Worm (Caenorhabditis elegans) whole organism, late embryonic: ENCODE measurements around the gene EEED8.4.

Experiments used
- C08G9.2 ChIP-seq: sonication (generic microtip); optimal IDR thresholded peaks from 2 replicates; lab custom pipeline; 2016; ENCODE audit warnings: mild to moderate bottlenecking, missing genetic modification characterization, moderate library complexity, missing compliant biosample characterization
- C38D4.7 ChIP-seq: fragments of 200-800 bp; sonication (Bioruptor generic); optimal IDR thresholded peaks from 2 replicates; lab custom pipeline; 2018; ENCODE audit warnings: mild to moderate bottlenecking, missing genetic modification characterization, moderate library complexity, missing compliant biosample characterization
- K09A11.1 ChIP-seq: sonication (generic microtip); optimal IDR thresholded peaks from 2 replicates; lab custom pipeline; 2017; ENCODE audit warnings: antibody characterized with exemption, mild to moderate bottlenecking, missing genetic modification characterization, missing compliant biosample characterization; ENCODE audit not compliant: insufficient read depth
- Y22D7AL.16 ChIP-seq: sonication (generic microtip); optimal IDR thresholded peaks from 2 replicates; lab custom pipeline; 2016; ENCODE audit warnings: missing genetic modification characterization, missing compliant biosample characterization
- ceh-14 ChIP-seq: sonication (generic microtip); optimal IDR thresholded peaks from 2 replicates; lab custom pipeline; 2016; ENCODE audit warnings: missing genotype, missing genetic modification characterization, missing compliant biosample characterization
- ceh-19 ChIP-seq: fragments of 200-800 bp; sonication (Bioruptor generic); optimal IDR thresholded peaks from 2 replicates; lab custom pipeline; 2018; ENCODE audit warnings: mild to moderate bottlenecking, missing genetic modification characterization, missing compliant biosample characterization
- ceh-24 ChIP-seq: sonication (generic microtip); optimal IDR thresholded peaks from 2 replicates; lab custom pipeline; 2016; ENCODE audit warnings: mild to moderate bottlenecking, missing genetic modification characterization, missing compliant biosample characterization
- ceh-31 ChIP-seq: sonication (generic microtip); optimal IDR thresholded peaks from 2 replicates; lab custom pipeline; 2016; ENCODE audit warnings: missing genetic modification characterization, missing compliant biosample characterization
- ceh-34 ChIP-seq: sonication (generic microtip); optimal IDR thresholded peaks from 2 replicates; lab custom pipeline; 2016; ENCODE audit warnings: mild to moderate bottlenecking, missing genetic modification characterization, missing compliant biosample characterization
- ceh-48 ChIP-seq: sonication (generic microtip); optimal IDR thresholded peaks from 2 replicates; lab custom pipeline; 2016; ENCODE audit warnings: missing genetic modification characterization, inconsistent platforms, missing compliant biosample characterization
- ceh-6 ChIP-seq: fragments of 200-800 bp; sonication (Bioruptor generic); optimal IDR thresholded peaks from 2 replicates; lab custom pipeline; 2018; ENCODE audit warnings: mild to moderate bottlenecking, missing genetic modification characterization, missing compliant biosample characterization
- elt-2 ChIP-seq: sonication (generic microtip); optimal IDR thresholded peaks from 2 replicates; lab custom pipeline; 2016; ENCODE audit warnings: missing genetic modification reagents, missing genetic modification characterization, missing compliant biosample characterization
- elt-4 ChIP-seq: sonication (generic microtip); optimal IDR thresholded peaks from 2 replicates; lab custom pipeline; 2016; ENCODE audit warnings: missing genetic modification characterization, missing compliant biosample characterization
- ets-4 ChIP-seq: sonication (generic microtip); optimal IDR thresholded peaks from 2 replicates; lab custom pipeline; 2016; ENCODE audit warnings: missing genetic modification characterization, missing compliant biosample characterization
- eyg-1 ChIP-seq: sonication (generic microtip); optimal IDR thresholded peaks from 2 replicates; lab custom pipeline; 2016; ENCODE audit warnings: missing genotype, missing genetic modification characterization, missing compliant biosample characterization
- fkh-10 ChIP-seq: fragments of 150-350 bp; optimal IDR thresholded peaks from 2 replicates; lab custom pipeline; 2014; ENCODE audit warnings: missing biosample characterization, missing genetic modification reagents, missing genetic modification characterization
- fkh-6 ChIP-seq: sonication (generic microtip); optimal IDR thresholded peaks from 2 replicates; lab custom pipeline; 2016; ENCODE audit warnings: missing genetic modification characterization, missing compliant biosample characterization
- gmeb-2 ChIP-seq: sonication (generic microtip); optimal IDR thresholded peaks from 2 replicates; lab custom pipeline; 2016; ENCODE audit warnings: missing genetic modification characterization, inconsistent platforms, missing compliant biosample characterization
- hlh-15 ChIP-seq: sonication (generic microtip); optimal IDR thresholded peaks from 2 replicates; lab custom pipeline; 2016; ENCODE audit warnings: missing genetic modification characterization, missing compliant biosample characterization
- hlh-30 ChIP-seq: sonication (generic microtip); optimal IDR thresholded peaks from 2 replicates; lab custom pipeline; 2017; ENCODE audit warnings: antibody characterized with exemption, missing genetic modification characterization, missing compliant biosample characterization; ENCODE audit not compliant: insufficient read depth
- lim-6 ChIP-seq: sonication (generic microtip); optimal IDR thresholded peaks from 2 replicates; lab custom pipeline; 2016; ENCODE audit warnings: missing genetic modification characterization, missing compliant biosample characterization
- madf-2 ChIP-seq: sonication (generic microtip); optimal IDR thresholded peaks from 2 replicates; lab custom pipeline; 2017; ENCODE audit warnings: missing genetic modification characterization, missing compliant biosample characterization
- mec-3 ChIP-seq: sonication (generic microtip); optimal IDR thresholded peaks from 2 replicates; lab custom pipeline; 2016; ENCODE audit warnings: borderline replicate concordance, missing genetic modification characterization, missing compliant biosample characterization
- nfya-1 ChIP-seq: sonication (generic microtip); optimal IDR thresholded peaks from 2 replicates; lab custom pipeline; 2017; ENCODE audit warnings: missing genetic modification characterization, mild to moderate bottlenecking, missing compliant biosample characterization, antibody characterized with exemption, moderate library complexity
- nhr-11 ChIP-seq: fragments of 150-350 bp; optimal IDR thresholded peaks from 2 replicates; lab custom pipeline; 2014; ENCODE audit warnings: missing biosample characterization, missing genetic modification characterization
- pax-1 ChIP-seq: fragments of 150-350 bp; optimal IDR thresholded peaks from 2 replicates; lab custom pipeline; 2014; ENCODE audit warnings: missing biosample characterization, missing genetic modification characterization
- pha-4 ChIP-seq: fragments of 150-350 bp; optimal IDR thresholded peaks from 2 replicates; lab custom pipeline; 2018; ENCODE audit warnings: missing biosample characterization, missing genetic modification reagents, missing genetic modification characterization
- pqm-1 ChIP-seq: sonication (generic microtip); optimal IDR thresholded peaks from 2 replicates; lab custom pipeline; 2016; ENCODE audit warnings: missing genetic modification characterization, missing compliant biosample characterization
- tbx-2 ChIP-seq: sonication (generic microtip); optimal IDR thresholded peaks from 2 replicates; lab custom pipeline; 2016; ENCODE audit warnings: missing genetic modification characterization, missing compliant biosample characterization
- tbx-7 ChIP-seq: sonication (generic microtip); optimal IDR thresholded peaks from 2 replicates; lab custom pipeline; 2016; ENCODE audit warnings: missing genotype, missing genetic modification characterization, missing compliant biosample characterization
- ttx-3 ChIP-seq: sonication (generic microtip); optimal IDR thresholded peaks from 2 replicates; lab custom pipeline; 2016; ENCODE audit warnings: missing genetic modification reagents, missing genetic modification characterization, missing compliant biosample characterization
- unc-42 ChIP-seq: sonication (generic microtip); optimal IDR thresholded peaks from 2 replicates; lab custom pipeline; 2016; ENCODE audit warnings: missing genotype, missing genetic modification characterization, missing compliant biosample characterization
- unc-55 ChIP-seq: sonication (generic microtip); optimal IDR thresholded peaks from 2 replicates; lab custom pipeline; 2017; ENCODE audit warnings: missing biosample characterization, missing genetic modification reagents, missing genetic modification characterization
- unc-86 ChIP-seq: sonication (generic microtip); optimal IDR thresholded peaks from 2 replicates; lab custom pipeline; 2016; ENCODE audit warnings: missing genetic modification characterization, missing compliant biosample characterization

The EEED8.4 gene

ce11 chrII:5420947-5421614 is 12.0 kb downstream of the EEED8.4 start, which contains the start of gene tofu-6:
Gene tofu-6, plus strand, starts transcription at chrII:5421248.
- no peak for TF ChIP-seq hlh-15 (tag; lab: Kevin White, UChicago)
- no peak for TF ChIP-seq elt-4 (tag; lab: Kevin White, UChicago)
- TF ChIP-seq ceh-34 (tag; lab: Kevin White, UChicago): no peak

- TF ChIP-seq elt-2: no peak
- TF ChIP-seq C08G9.2: no peak
- TF ChIP-seq ceh-19 (GFP tag; lab: Kevin White, UChicago): no peak
- TF ChIP-seq unc-42 (tag; lab: Kevin White, UChicago): no peak
- no peak for TF ChIP-seq ets-4 (tag; lab: Kevin White, UChicago)
- TF ChIP-seq Y22D7AL.16 (tag; lab: Kevin White, UChicago): no peak
- TF ChIP-seq ceh-6 (GFP tag; lab: Kevin White, UChicago): no peak
- TF ChIP-seq unc-55: no peak
- no peak for TF ChIP-seq C38D4.7 (GFP tag; lab: Kevin White, UChicago)
- TF ChIP-seq pax-1 (tag; lab: Kevin White, UChicago): no peak
- TF ChIP-seq ttx-3: no peak
- TF ChIP-seq pqm-1 (tag; lab: Kevin White, UChicago): no peak
- no peak for TF ChIP-seq gmeb-2 (tag; lab: Kevin White, UChicago)
Observed at ce11 chrII:5423832-5424231, 14.7 kb downstream of the EEED8.4 start, which contains the start of gene F07F6.7. Gene F07F6.7, minus strand, starts transcription at chrII:5423858.

- no peak for TF ChIP-seq ceh-19 (GFP tag; lab: Kevin White, UChicago)
- no peak for TF ChIP-seq madf-2
- no peak for TF ChIP-seq unc-55
- TF ChIP-seq K09A11.1 (tag; lab: Kevin White, UChicago): no peak
Observed at ce11 chrII:5425633-5426032, 16.5 kb downstream of the EEED8.4 start, which contains the start of gene F07F6.8. Gene F07F6.8, minus strand, starts transcription at chrII:5425733.

ce11 chrII:5426054-5426453 is 16.9 kb downstream of the EEED8.4 start:
- TF ChIP-seq elt-2 (peak; percentile 74), tbx-2 (tag; lab: Kevin White, UChicago) (peak; percentile 43), nfya-1 (peak; percentile 61), elt-4 (tag; lab: Kevin White, UChicago) (no peak), unc-55 (peak; percentile 33), C38D4.7 (GFP tag; lab: Kevin White, UChicago) (no peak), ceh-31 (tag; lab: Kevin White, UChicago) (peak; percentile 6), hlh-30 (tag; lab: Kevin White, UChicago) (peak; percentile 95)

ce11 chrII:5426470-5426869 is 17.4 kb downstream of the EEED8.4 start:
- TF ChIP-seq eyg-1 (no peak), mec-3 (tag; lab: Kevin White, UChicago) (no peak), fkh-10 (GFP tag; lab: Kevin White, UChicago) (no peak), ceh-14 (no peak), C38D4.7 (GFP tag; lab: Kevin White, UChicago) (no peak), fkh-6 (tag; lab: Kevin White, UChicago) (no peak), ceh-24 (tag; lab: Kevin White, UChicago) (no peak), ceh-6 (GFP tag; lab: Kevin White, UChicago) (no peak), tbx-2 (tag; lab: Kevin White, UChicago) (no peak), ceh-48 (no peak), pha-4 (no peak), tbx-7 (tag; lab: Kevin White, UChicago) (no peak), nhr-11 (tag; lab: Kevin White, UChicago) (no peak), unc-86 (no peak), lim-6 (tag; lab: Kevin White, UChicago) (no peak)
